Worm (Caenorhabditis elegans): ENCODE results near the gene F49F1.9.
A peak's percentile ranks its signal among the peaks of the same experiment; 100 is the strongest.

Gene F49F1.9

ce11 chrIV:4094364-4094763 is 43.0 kb downstream of the F49F1.9 start:
- TF ChIP-seq ceh-20 (GFP tag; IDR thresholded peaks at IDR 0.05) (0 out of 2 replicates have a peak, but pooled peaks have one; percentile 20), rbr-2 (tag; optimal IDR thresholded peaks at IDR 0.05) (no peak), lin-39 (tag; optimal IDR thresholded peaks at IDR 0.05) (no peak), daf-16 (GFP tag; optimal IDR thresholded peaks at IDR 0.05) (peak in 1 of 2 experiments; percentile 69), daf-16 (tag; optimal IDR thresholded peaks at IDR 0.05) (no peak), lin-38 (GFP tag; IDR thresholded peaks at IDR 0.05) (no peak), lsy-2 (tag; optimal IDR thresholded peaks at IDR 0.05) (peak in 1 of 2 experiments; percentile 12), mes-2 (tag; optimal IDR thresholded peaks at IDR 0.05; ENCODE audit: poor library complexity, severe bottlenecking) (peak; percentile 1), snpc-1.2 (GFP tag; IDR thresholded peaks at IDR 0.05) (no peak), fkh-10 (GFP tag; optimal IDR thresholded peaks at IDR 0.05) (no peak), hlh-30 (tag; optimal IDR thresholded peaks at IDR 0.05; ENCODE audit: insufficient read depth) (no peak), mep-1 (tag; optimal IDR thresholded peaks at IDR 0.05) (no peak), lin-29 (GFP tag; IDR thresholded peaks at IDR 0.05) (no peak), hlh-11 (tag; optimal IDR thresholded peaks at IDR 0.05) (peak; percentile 16), daf-12 (tag; optimal IDR thresholded peaks at IDR 0.05) (no peak), aha-1 (tag) (peak; percentile 86)

ce11 chrIV:4093087-4093486 is 44.3 kb downstream of the F49F1.9 start:
- TF ChIP-seq lin-29 (GFP tag; IDR thresholded peaks at IDR 0.05) (no peak), tag-97 (GFP tag; IDR thresholded peaks at IDR 0.05) (no peak), madf-5 (GFP tag; IDR thresholded peaks at IDR 0.05) (no peak), aly-2 (tag; optimal IDR thresholded peaks at IDR 0.05) (no peak), zfp-2 (tag; optimal IDR thresholded peaks at IDR 0.05) (peak; percentile 3), ctbp-1 (GFP tag; IDR thresholded peaks at IDR 0.05) (peak; percentile 70; the same call in 1 of the 2 replicates), F49E8.2 (tag; optimal IDR thresholded peaks at IDR 0.05; ENCODE audit: borderline replicate concordance) (no peak), jun-1 (tag; optimal IDR thresholded peaks at IDR 0.05) (no peak), skn-1 (tag; optimal IDR thresholded peaks at IDR 0.05) (no peak), zag-1 (tag; optimal IDR thresholded peaks at IDR 0.05) (no peak), ama-1 (optimal IDR thresholded peaks at IDR 0.05) (peak; percentile 17), mes-2 (tag; optimal IDR thresholded peaks at IDR 0.05; ENCODE audit: poor library complexity, severe bottlenecking) (peak; percentile 72), ceh-82 (tag; optimal IDR thresholded peaks at IDR 0.05) (no peak), tra-1 (GFP tag; IDR thresholded peaks at IDR 0.05) (peak; percentile 62; the same call in 1 of the 2 replicates), dmd-6 (GFP tag; IDR thresholded peaks at IDR 0.05) (peak; percentile 75), spr-1 (tag; optimal IDR thresholded peaks at IDR 0.05) (peak; percentile 5), dve-1 (tag; optimal IDR thresholded peaks at IDR 0.05; ENCODE audit: insufficient read depth) (peak; percentile 89), nhr-10 (tag; optimal IDR thresholded peaks at IDR 0.05) (no peak), unc-39 (tag; optimal IDR thresholded peaks at IDR 0.05) (no peak), duxl-1 (tag; optimal IDR thresholded peaks at IDR 0.05; ENCODE audit: poor library complexity) (peak; percentile 57), nhr-237 (tag; optimal IDR thresholded peaks at IDR 0.05) (no peak), ZK337.2 (GFP tag; IDR thresholded peaks at IDR 0.05) (no peak), daf-8 (GFP tag; IDR thresholded peaks at IDR 0.05) (no peak), daf-19 (GFP tag; conservative IDR thresholded peaks at IDR 0.05) (no peak), zip-2 (tag; optimal IDR thresholded peaks at IDR 0.05) (no peak), F44E2.7 (GFP tag; IDR thresholded peaks at IDR 0.05) (no peak), pha-4 (GFP tag; IDR thresholded peaks at IDR 0.05) (peak; percentile 72), pha-4 (tag; optimal IDR thresholded peaks at IDR 0.05) (no peak), lsy-2 (tag; optimal IDR thresholded peaks at IDR 0.05) (peak in 1 of 2 experiments; percentile 69), set-16 (GFP tag; IDR thresholded peaks at IDR 0.05) (peak; percentile 63; the same call in 1 of the 2 replicates), F37D6.2 (tag; optimal IDR thresholded peaks at IDR 0.05) (peak; percentile 53), fkh-10 (GFP tag; optimal IDR thresholded peaks at IDR 0.05) (no peak), rbr-2 (tag; optimal IDR thresholded peaks at IDR 0.05) (peak; percentile 79), Y75B8A.6 (GFP tag; IDR thresholded peaks at IDR 0.05) (no peak), ztf-7 (tag; optimal IDR thresholded peaks at IDR 0.05) (no peak), zfp-3 (GFP tag; conservative IDR thresholded peaks at IDR 0.05) (no peak), mdt-29 (GFP tag; IDR thresholded peaks at IDR 0.05) (no peak), dpl-1 (GFP tag; optimal IDR thresholded peaks at IDR 0.05) (peak; percentile 52), saeg-2 (GFP tag; IDR thresholded peaks at IDR 0.05) (no peak), gei-8 (GFP tag; optimal IDR thresholded peaks at IDR 0.05) (no peak)

Measured in whole organism, L4 larva.